Worm (Caenorhabditis elegans) whole organism, midembryonic: ENCODE measurements around the gene nspb-9.

Experiments used
- T22C8.4 ChIP-seq: fragments of 200-800 bp; sonication (Bioruptor generic); IDR thresholded peaks from 2 replicates; pipeline ENCODE4 v1.3.6; 2022; ENCODE audit warnings: missing genetic modification characterization, missing compliant biosample characterization
- tab-1 ChIP-seq: fragments of 200-800 bp; sonication (Bioruptor generic); IDR thresholded peaks from 2 replicates; pipeline ENCODE4 v1.3.6; 2022; ENCODE audit warnings: missing genetic modification characterization, missing compliant biosample characterization

ce11 chrII:14534000-14534399, 46.7 kb upstream of the nspb-9 start, which contains the start of gene C04H5.1:
- TF ChIP-seq tab-1, result no peak
- TF ChIP-seq T22C8.4 (GFP tag; lab: Robert Waterston, UW), result no peak
